Fruit fly (Drosophila melanogaster) whole organism, embryonic: ENCODE measurements around the gene Tpst.
A peak's percentile ranks its signal among the peaks of the same experiment; 100 is the strongest.

Source experiments
- Ada2b ChIP-seq: fragments of 200-800 bp; sonication (Bioruptor generic); IDR thresholded peaks from 2 replicates; pipeline ENCODE4 v1.3.6; 2022; ENCODE audit warnings: missing biosample characterization, missing genetic modification characterization
- Adf1 ChIP-seq: fragments of 200-800 bp; sonication (Bioruptor generic); IDR thresholded peaks from 2 replicates; pipeline ENCODE4 v1.3.6; 2022; ENCODE audit warnings: missing biosample characterization, missing genetic modification characterization
- BtbVII ChIP-seq: fragments of 200-800 bp; sonication (Bioruptor generic); optimal IDR thresholded peaks from 3 replicates; lab custom pipeline; 2017; ENCODE audit warnings: missing biosample characterization, mild to moderate bottlenecking, missing genetic modification characterization
- CG10147 ChIP-seq: fragments of 200-800 bp; sonication (Bioruptor generic); optimal IDR thresholded peaks from 2 replicates; lab custom pipeline; 2019; ENCODE audit warnings: missing biosample characterization, mild to moderate bottlenecking, missing genetic modification characterization, moderate library complexity
- CG10366 ChIP-seq: fragments of 200-800 bp; sonication (Bioruptor generic); IDR thresholded peaks from 2 replicates; pipeline ENCODE4 v1.3.6; 2022; ENCODE audit warnings: missing biosample characterization, missing genetic modification characterization
- CG10543 ChIP-seq: fragments of 200-800 bp; sonication (Bioruptor generic); optimal IDR thresholded peaks from 3 replicates; lab custom pipeline; 2017; ENCODE audit warnings: missing biosample characterization, mild to moderate bottlenecking, missing genetic modification characterization, moderate library complexity
- CG11696 ChIP-seq: fragments of 200-800 bp; sonication (Bioruptor generic); IDR thresholded peaks from 2 replicates; pipeline ENCODE4 v1.3.6; 2022; ENCODE audit warnings: missing biosample characterization, missing genetic modification characterization
- CG12219 ChIP-seq: fragments of 200-800 bp; sonication (Bioruptor generic); optimal IDR thresholded peaks from 3 replicates; lab custom pipeline; 2018; ENCODE audit warnings: missing biosample characterization, mild to moderate bottlenecking, missing genetic modification characterization
- CG12769 ChIP-seq: fragments of 200-800 bp; sonication (Bioruptor generic); optimal IDR thresholded peaks from 2 replicates; lab custom pipeline; 2019; ENCODE audit warnings: missing biosample characterization, mild to moderate bottlenecking, missing genetic modification characterization, moderate library complexity
- CG12942 ChIP-seq: fragments of 200-800 bp; sonication (Bioruptor generic); optimal IDR thresholded peaks from 3 replicates; lab custom pipeline; 2016; ENCODE audit warnings: missing biosample characterization, missing genetic modification characterization
- CG17186 ChIP-seq: fragments of 200-800 bp; sonication (Bioruptor generic); optimal IDR thresholded peaks from 3 replicates; lab custom pipeline; 2017; ENCODE audit warnings: missing biosample characterization, missing genetic modification reagents, missing genetic modification characterization
- CG17802 ChIP-seq: fragments of 200-800 bp; sonication (Bioruptor generic); optimal IDR thresholded peaks from 2 replicates; lab custom pipeline; 2018; ENCODE audit warnings: missing biosample characterization, mild to moderate bottlenecking, missing genetic modification characterization, moderate library complexity
- CG18476 ChIP-seq: fragments of 200-800 bp; sonication (Bioruptor generic); optimal IDR thresholded peaks from 2 replicates; lab custom pipeline; 2016; ENCODE audit warnings: missing biosample characterization, mild to moderate bottlenecking, missing genetic modification characterization
- CG2120 ChIP-seq: fragments of 200-800 bp; sonication (Bioruptor generic); optimal IDR thresholded peaks from 3 replicates; lab custom pipeline; 2016; ENCODE audit warnings: missing biosample characterization, missing genetic modification characterization
- CG33213 ChIP-seq: fragments of 200-800 bp; sonication (Bioruptor generic); optimal IDR thresholded peaks from 3 replicates; lab custom pipeline; 2016; ENCODE audit warnings: missing biosample characterization, missing genetic modification characterization
- CG3407 ChIP-seq: fragments of 200-800 bp; sonication (Bioruptor generic); optimal IDR thresholded peaks from 2 replicates; lab custom pipeline; 2018; ENCODE audit warnings: missing biosample characterization, mild to moderate bottlenecking, missing genetic modification characterization
- CG34224 ChIP-seq: fragments of 200-800 bp; sonication (Bioruptor generic); IDR thresholded peaks from 3 replicates; pipeline ENCODE4 v1.3.6; 2022; ENCODE audit warnings: missing biosample characterization, missing genetic modification characterization; ENCODE audit not compliant: partially characterized antibody
- CG4328 ChIP-seq: fragments of 200-800 bp; sonication (Bioruptor generic); optimal IDR thresholded peaks from 3 replicates; lab custom pipeline; 2017; ENCODE audit warnings: missing biosample characterization, missing genetic modification reagents, missing genetic modification characterization
- CG5245 ChIP-seq: fragments of 200-800 bp; sonication (Bioruptor generic); optimal IDR thresholded peaks from 3 replicates; lab custom pipeline; 2016; ENCODE audit warnings: missing biosample characterization, missing genetic modification characterization
- CG8089 ChIP-seq: fragments of 200-800 bp; sonication (Bioruptor generic); optimal IDR thresholded peaks from 3 replicates; lab custom pipeline; 2016; ENCODE audit warnings: missing biosample characterization, missing genetic modification characterization
- CG8281 ChIP-seq: fragments of 200-800 bp; sonication (Bioruptor generic); optimal IDR thresholded peaks from 2 replicates; lab custom pipeline; 2018; ENCODE audit warnings: missing biosample characterization, mild to moderate bottlenecking, missing genetic modification characterization, moderate library complexity
- Camta ChIP-seq: fragments of 200-800 bp; sonication (Bioruptor generic); optimal IDR thresholded peaks from 2 replicates; lab custom pipeline; 2016; ENCODE audit warnings: missing biosample characterization, missing genetic modification characterization
- D19A ChIP-seq: fragments of 200-800 bp; optimal IDR thresholded peaks from 3 replicates; lab custom pipeline; 2019; ENCODE audit warnings: missing biosample characterization, mild to moderate bottlenecking, missing genetic modification characterization, moderate library complexity
- Dad ChIP-seq: fragments of 200-800 bp; sonication (Bioruptor generic); optimal IDR thresholded peaks from 3 replicates; lab custom pipeline; 2016; ENCODE audit warnings: missing biosample characterization, missing genetic modification characterization
- Dfd ChIP-seq, 2 experiments: fragments of >200 bp; optimal IDR thresholded peaks; 2 replicates each; lab custom pipeline; 2017; ENCODE audit warnings: missing biosample characterization in 2 of 2, missing genetic modification characterization in 2 of 2
- Dip2 ChIP-seq: fragments of 200-800 bp; sonication (Bioruptor generic); IDR thresholded peaks from 2 replicates; pipeline ENCODE4 v1.3.6; 2022; ENCODE audit warnings: missing biosample characterization, missing genetic modification characterization
- Drgx ChIP-seq: fragments of 200-800 bp; sonication (Bioruptor generic); IDR thresholded peaks from 2 replicates; pipeline ENCODE4 v1.3.6; 2022; ENCODE audit warnings: missing biosample characterization, missing genetic modification characterization
- ERR ChIP-seq: fragments of 200-800 bp; sonication (Bioruptor generic); optimal IDR thresholded peaks from 2 replicates; lab custom pipeline; 2016; ENCODE audit warnings: missing biosample characterization, missing genetic modification characterization
- Elba2 ChIP-seq: fragments of 200-800 bp; sonication (Bioruptor generic); optimal IDR thresholded peaks from 3 replicates; lab custom pipeline; 2016; ENCODE audit warnings: missing biosample characterization, missing genetic modification characterization
- Fer1 ChIP-seq: fragments of 200-800 bp; sonication (Bioruptor generic); optimal IDR thresholded peaks from 2 replicates; lab custom pipeline; 2017; ENCODE audit warnings: missing biosample characterization, mild to moderate bottlenecking, missing genetic modification characterization
- MBD-R2 ChIP-seq: fragments of 200-800 bp; sonication (Bioruptor generic); IDR thresholded peaks from 2 replicates; pipeline ENCODE4 v1.3.6; 2022; ENCODE audit warnings: missing biosample characterization, missing genetic modification characterization
- Meics ChIP-seq: fragments of 200-800 bp; sonication (Bioruptor generic); optimal IDR thresholded peaks from 2 replicates; lab custom pipeline; 2017; ENCODE audit warnings: missing biosample characterization, mild to moderate bottlenecking, missing genetic modification characterization
- Optix ChIP-seq: fragments of 200-800 bp; sonication (Bioruptor generic); IDR thresholded peaks from 3 replicates; pipeline ENCODE4 v1.3.6; 2022; ENCODE audit warnings: missing biosample characterization, missing genetic modification characterization
- abd-A ChIP-seq: fragments of 200-800 bp; sonication (Bioruptor generic); optimal IDR thresholded peaks from 3 replicates; lab custom pipeline; 2019; ENCODE audit warnings: missing biosample characterization, mild to moderate bottlenecking, missing genetic modification characterization, moderate library complexity
- bbx ChIP-seq: fragments of 200-800 bp; sonication (Bioruptor generic); IDR thresholded peaks from 2 replicates; pipeline ENCODE4 v1.3.6; 2022; ENCODE audit warnings: missing biosample characterization, missing genetic modification characterization; ENCODE audit not compliant: partially characterized antibody
- chinmo ChIP-seq: fragments of 200-800 bp; sonication (Bioruptor generic); IDR thresholded peaks from 4 replicates; pipeline ENCODE4 v1.3.6; 2022; ENCODE audit warnings: missing biosample characterization, missing genetic modification characterization; ENCODE audit not compliant: partially characterized antibody
- cwo ChIP-seq: fragments of 200-800 bp; sonication (Bioruptor generic); optimal IDR thresholded peaks from 3 replicates; lab custom pipeline; 2017; ENCODE audit warnings: missing biosample characterization, missing genetic modification characterization, mild to moderate bottlenecking, moderate library complexity, missing genetic modification reagents
- dm ChIP-seq: fragments of 200-800 bp; sonication (Bioruptor generic); optimal IDR thresholded peaks from 3 replicates; lab custom pipeline; 2016; ENCODE audit warnings: missing biosample characterization, missing genetic modification characterization
- esg ChIP-seq: fragments of 200-800 bp; sonication (Bioruptor generic); conservative IDR thresholded peaks from 2 replicates; pipeline ENCODE4 v1.3.6; 2022; ENCODE audit warnings: missing biosample characterization, missing genetic modification characterization
- eyg ChIP-seq: fragments of 200-800 bp; sonication (Bioruptor generic); optimal IDR thresholded peaks from 3 replicates; lab custom pipeline; 2016; ENCODE audit warnings: missing biosample characterization, missing genetic modification characterization
- ftz-f1 ChIP-seq: fragments of 200-800 bp; sonication (Bioruptor generic); optimal IDR thresholded peaks from 2 replicates; lab custom pipeline; 2016; ENCODE audit warnings: missing biosample characterization, missing genetic modification characterization
- gt ChIP-seq: fragments of 200-800 bp; sonication (Bioruptor generic); IDR thresholded peaks from 2 replicates; pipeline ENCODE4 v1.3.6; 2022; ENCODE audit warnings: missing biosample characterization, missing genetic modification characterization
- hth ChIP-seq: fragments of >200 bp; optimal IDR thresholded peaks from 2 replicates; lab custom pipeline; 2017; ENCODE audit warnings: inconsistent platforms
- insv ChIP-seq, 2 experiments: fragments of 200-800 bp; sonication (Bioruptor generic); optimal IDR thresholded peaks; 3 replicates each; lab custom pipeline; 2016 to 2018; ENCODE audit warnings: missing biosample characterization in 2 of 2, missing genetic modification characterization in 2 of 2
- lmd ChIP-seq: fragments of 200-800 bp; sonication (Bioruptor generic); IDR thresholded peaks from 2 replicates; pipeline ENCODE4 v1.3.6; 2022; ENCODE audit warnings: missing biosample characterization, missing genetic modification characterization
- nerfin-2 ChIP-seq: fragments of 200-800 bp; sonication (Bioruptor generic); IDR thresholded peaks from 2 replicates; pipeline ENCODE4 v1.3.6; 2022; ENCODE audit warnings: missing biosample characterization, missing genetic modification characterization; ENCODE audit not compliant: partially characterized antibody
- pros ChIP-seq: fragments of 200-800 bp; sonication (Bioruptor generic); optimal IDR thresholded peaks from 3 replicates; lab custom pipeline; 2019; ENCODE audit warnings: missing biosample characterization, mild to moderate bottlenecking, missing genetic modification characterization, moderate library complexity
- salm ChIP-seq: fragments of 200-800 bp; sonication (Bioruptor generic); optimal IDR thresholded peaks from 2 replicates; lab custom pipeline; 2018; ENCODE audit warnings: missing biosample characterization, mild to moderate bottlenecking, missing genetic modification characterization
- ssp ChIP-seq: fragments of 200-800 bp; sonication (Bioruptor generic); IDR thresholded peaks from 2 replicates; pipeline ENCODE4 v1.3.6; 2022; ENCODE audit warnings: missing biosample characterization, missing genetic modification characterization
- sug ChIP-seq: fragments of 200-800 bp; optimal IDR thresholded peaks from 2 replicates; lab custom pipeline; 2019; ENCODE audit warnings: missing biosample characterization, mild to moderate bottlenecking, missing genetic modification characterization, moderate library complexity
- tap ChIP-seq: fragments of 200-800 bp; optimal IDR thresholded peaks from 3 replicates; lab custom pipeline; 2019; ENCODE audit warnings: missing biosample characterization, mild to moderate bottlenecking, missing genetic modification characterization, moderate library complexity
- twi ChIP-seq: fragments of 200-800 bp; optimal IDR thresholded peaks from 2 replicates; lab custom pipeline; 2019; ENCODE audit warnings: missing biosample characterization, mild to moderate bottlenecking, missing genetic modification characterization, moderate library complexity
- vfl ChIP-seq: fragments of 200-800 bp; sonication (Bioruptor generic); optimal IDR thresholded peaks from 2 replicates; lab custom pipeline; 2016; ENCODE audit warnings: missing biosample characterization, missing genetic modification characterization

The Tpst gene

DNA sequence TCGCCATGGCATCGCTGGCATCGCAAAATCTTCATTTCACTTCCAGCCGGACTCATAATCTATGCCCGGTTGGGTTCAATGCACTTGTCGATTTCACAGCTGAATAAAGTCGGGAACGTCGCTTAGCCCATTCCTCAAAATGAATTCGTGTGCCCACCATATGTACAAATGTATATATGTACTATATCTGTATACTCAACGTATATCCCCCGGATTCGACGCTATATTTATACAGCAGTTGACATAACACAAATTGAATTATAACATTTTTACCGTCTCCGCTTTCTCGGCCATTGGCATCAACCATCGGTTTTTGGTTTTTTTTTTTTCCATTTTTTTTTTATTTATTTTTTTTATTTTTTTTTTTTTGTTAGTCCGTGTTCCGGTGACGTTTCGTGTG is 6.6 kb downstream of the Tpst start (continued):
- TF ChIP-seq cwo (GFP tag; lab: Kevin White, UChicago): peak; percentile 9
- no peak for TF ChIP-seq Elba2 (GFP tag; lab: Kevin White, UChicago)
- TF ChIP-seq salm (tag; lab: Kevin White, UChicago): no peak
- TF ChIP-seq CG33213: no peak
- TF ChIP-seq Dip2: no peak
- TF ChIP-seq CG34224 (GFP tag; lab: Robert Waterston, UW): no peak
- peak; percentile 39 for TF ChIP-seq Fer1 (GFP tag; lab: Kevin White, UChicago)
- no peak for TF ChIP-seq ERR (GFP tag; lab: Kevin White, UChicago)
- no peak for TF ChIP-seq pros (GFP tag; lab: Kevin White, UChicago)
- TF ChIP-seq CG8281: no peak
- TF ChIP-seq D19A: no peak
- no peak for TF ChIP-seq CG17186 (GFP tag; lab: Kevin White, UChicago)
- TF ChIP-seq dm (GFP tag; lab: Kevin White, UChicago): no peak
- TF ChIP-seq Dfd (GFP tag; optimal IDR thresholded peaks at IDR 0.05; lab: Kevin White, UChicago): no peak
- TF ChIP-seq Meics (GFP tag; lab: Kevin White, UChicago): peak; percentile 14
- TF ChIP-seq CG5245: no peak
- no peak for TF ChIP-seq sug (tag; lab: Kevin White, UChicago)
- TF ChIP-seq tap (tag; lab: Kevin White, UChicago): no peak
- no peak for TF ChIP-seq Adf1
- no peak for TF ChIP-seq Dad (GFP tag; lab: Kevin White, UChicago)
- peak; percentile 10 for TF ChIP-seq CG2120 (GFP tag; lab: Kevin White, UChicago)
- no peak for TF ChIP-seq CG10147 (GFP tag; lab: Kevin White, UChicago)
- no peak for TF ChIP-seq CG8089 (GFP tag; lab: Kevin White, UChicago)
- no peak for TF ChIP-seq lmd
- TF ChIP-seq CG12942 (GFP tag; lab: Kevin White, UChicago): no peak
- no peak for TF ChIP-seq hth (lab: Kevin White, UChicago)
- TF ChIP-seq vfl (GFP tag; lab: Kevin White, UChicago): no peak
- no peak for TF ChIP-seq ftz-f1 (GFP tag; lab: Kevin White, UChicago)
- TF ChIP-seq abd-A: no peak
- no peak for TF ChIP-seq nerfin-2 (GFP tag; lab: Robert Waterston, UW)
- no peak for TF ChIP-seq twi
- no peak for TF ChIP-seq gt (GFP tag; lab: Robert Waterston, UW)
- no peak for TF ChIP-seq CG12219
- TF ChIP-seq Optix (GFP tag; lab: Robert Waterston, UW): no peak
- TF ChIP-seq CG11696 (GFP tag; lab: Robert Waterston, UW): no peak
- no peak for TF ChIP-seq insv (GFP tag; optimal IDR thresholded peaks at IDR 0.05; lab: Kevin White, UChicago)
- TF ChIP-seq CG12769: peak; percentile 48
- no peak for TF ChIP-seq MBD-R2 (GFP tag; lab: Robert Waterston, UW)
- TF ChIP-seq CG10366: no peak
- TF ChIP-seq Drgx (GFP tag; lab: Robert Waterston, UW): no peak
- TF ChIP-seq CG17802: no peak
- TF ChIP-seq Ada2b (GFP tag; lab: Robert Waterston, UW): no peak
- peak; percentile 44 for TF ChIP-seq CG10543 (GFP tag; lab: Kevin White, UChicago)
- no peak for TF ChIP-seq esg (GFP tag; lab: Robert Waterston, UW)
- TF ChIP-seq CG18476 (GFP tag; lab: Kevin White, UChicago): no peak
- TF ChIP-seq CG4328 (GFP tag; lab: Kevin White, UChicago): peak; percentile 39
- TF ChIP-seq bbx (GFP tag; lab: Robert Waterston, UW): no peak
- peak; percentile 0 for TF ChIP-seq CG3407 (GFP tag; lab: Kevin White, UChicago)
- TF ChIP-seq BtbVII (GFP tag; lab: Kevin White, UChicago): peak; percentile 32
- TF ChIP-seq chinmo (GFP tag; lab: Robert Waterston, UW): no peak
- TF ChIP-seq Camta (GFP tag; lab: Kevin White, UChicago): no peak
- TF ChIP-seq eyg (GFP tag; lab: Kevin White, UChicago): no peak
- TF ChIP-seq ssp (GFP tag; lab: Robert Waterston, UW): no peak
